Fruit fly (Drosophila melanogaster) whole organism, embryonic: ENCODE measurements around the gene Megf8.
A peak's percentile ranks its signal among the peaks of the same experiment; 100 is the strongest.

Experiments
- Asciz ChIP-seq: fragments of 200-800 bp; sonication (Bioruptor generic); optimal IDR thresholded peaks from 2 replicates; lab custom pipeline; 2017; ENCODE audit warnings: missing biosample characterization, mild to moderate bottlenecking, missing genetic modification characterization, missing genetic modification reagents
- CG10267 ChIP-seq: fragments of 200-800 bp; sonication (Bioruptor generic); optimal IDR thresholded peaks from 2 replicates; lab custom pipeline; 2018; ENCODE audit warnings: missing biosample characterization, mild to moderate bottlenecking, missing genetic modification characterization, moderate library complexity
- CG12104 ChIP-seq: fragments of 200-800 bp; sonication (Bioruptor generic); optimal IDR thresholded peaks from 3 replicates; lab custom pipeline; 2016; ENCODE audit warnings: missing biosample characterization, missing genetic modification characterization
- CG12659 ChIP-seq: fragments of 200-800 bp; sonication (Bioruptor generic); optimal IDR thresholded peaks from 3 replicates; lab custom pipeline; 2017; ENCODE audit warnings: mild to moderate bottlenecking, missing biosample characterization, missing genetic modification reagents, missing genetic modification characterization
- CG13287 ChIP-seq: fragments of 200-800 bp; sonication (Bioruptor generic); IDR thresholded peaks from 2 replicates; pipeline ENCODE4 v1.3.6; 2022; ENCODE audit warnings: missing biosample characterization, missing genetic modification characterization; ENCODE audit not compliant: partially characterized antibody
- CG13424 ChIP-seq: fragments of 200-800 bp; sonication (Bioruptor generic); optimal IDR thresholded peaks from 2 replicates; lab custom pipeline; 2019; ENCODE audit warnings: missing biosample characterization, mild to moderate bottlenecking, missing genetic modification characterization, moderate library complexity
- CG14014 ChIP-seq: fragments of 200-800 bp; sonication (Bioruptor generic); IDR thresholded peaks from 2 replicates; pipeline ENCODE4 v1.3.6; 2022; ENCODE audit warnings: missing biosample characterization, missing genetic modification characterization
- CG14441 ChIP-seq: fragments of 200-800 bp; sonication (Bioruptor generic); IDR thresholded peaks from 2 replicates; pipeline ENCODE4 v1.3.6; 2022; ENCODE audit warnings: missing biosample characterization, missing genetic modification characterization
- CG14710 ChIP-seq: fragments of 200-800 bp; sonication (Bioruptor generic); optimal IDR thresholded peaks from 3 replicates; lab custom pipeline; 2019; ENCODE audit warnings: missing biosample characterization, mild to moderate bottlenecking, missing genetic modification characterization, moderate library complexity
- CG15479 ChIP-seq: fragments of 200-800 bp; sonication (Bioruptor generic); optimal IDR thresholded peaks from 3 replicates; lab custom pipeline; 2019; ENCODE audit warnings: missing biosample characterization, mild to moderate bottlenecking, missing genetic modification characterization, moderate library complexity
- CG15514 ChIP-seq: fragments of 200-800 bp; sonication (Bioruptor generic); optimal IDR thresholded peaks from 3 replicates; lab custom pipeline; 2017; ENCODE audit warnings: missing biosample characterization, missing genetic modification characterization, mild to moderate bottlenecking, moderate library complexity, missing genetic modification reagents
- CG17829 ChIP-seq: fragments of 200-800 bp; optimal IDR thresholded peaks from 2 replicates; lab custom pipeline; 2019; ENCODE audit warnings: missing biosample characterization, mild to moderate bottlenecking, missing genetic modification characterization, moderate library complexity
- CG17912 ChIP-seq: fragments of 200-800 bp; sonication (Bioruptor generic); optimal IDR thresholded peaks from 2 replicates; lab custom pipeline; 2018; ENCODE audit warnings: missing biosample characterization, mild to moderate bottlenecking, missing genetic modification characterization
- CG18262 ChIP-seq: fragments of 200-800 bp; optimal IDR thresholded peaks from 3 replicates; lab custom pipeline; 2019; ENCODE audit warnings: missing biosample characterization, mild to moderate bottlenecking, missing genetic modification characterization, moderate library complexity
- CG32767 ChIP-seq: fragments of 200-800 bp; sonication (Bioruptor generic); IDR thresholded peaks from 2 replicates; pipeline ENCODE4 v1.3.6; 2022; ENCODE audit warnings: missing biosample characterization, missing genetic modification characterization
- CG3281 ChIP-seq: fragments of 200-800 bp; sonication (Bioruptor generic); optimal IDR thresholded peaks from 3 replicates; lab custom pipeline; 2017; ENCODE audit warnings: missing biosample characterization, mild to moderate bottlenecking, missing genetic modification characterization
- CG6683 ChIP-seq: fragments of 200-800 bp; sonication (Bioruptor generic); optimal IDR thresholded peaks from 2 replicates; lab custom pipeline; 2017; ENCODE audit warnings: missing biosample characterization, mild to moderate bottlenecking, missing genetic modification characterization, missing genetic modification reagents
- CG7745 ChIP-seq: fragments of 200-800 bp; sonication (Bioruptor generic); optimal IDR thresholded peaks from 2 replicates; lab custom pipeline; 2018; ENCODE audit warnings: missing biosample characterization, mild to moderate bottlenecking, missing genetic modification characterization, moderate library complexity
- CG7963 ChIP-seq: fragments of 200-800 bp; sonication (Bioruptor generic); IDR thresholded peaks from 3 replicates; pipeline ENCODE4 v1.3.6; 2022; ENCODE audit warnings: missing biosample characterization, missing genetic modification characterization; ENCODE audit not compliant: partially characterized antibody
- CG9797 ChIP-seq: fragments of 200-800 bp; sonication (Bioruptor generic); optimal IDR thresholded peaks from 3 replicates; lab custom pipeline; 2018; ENCODE audit warnings: missing biosample characterization, mild to moderate bottlenecking, missing genetic modification characterization
- CG9932 ChIP-seq: fragments of 200-800 bp; sonication (Bioruptor generic); IDR thresholded peaks from 2 replicates; pipeline ENCODE4 v1.3.6; 2022; ENCODE audit warnings: missing biosample characterization, missing genetic modification characterization
- Dll ChIP-seq: fragments of 200-800 bp; sonication (Bioruptor generic); IDR thresholded peaks from 4 replicates; pipeline ENCODE4 v1.3.6; 2022; ENCODE audit warnings: missing biosample characterization, missing genetic modification characterization; ENCODE audit not compliant: partially characterized antibody
- Dp ChIP-seq: fragments of 200-800 bp; sonication (Bioruptor generic); optimal IDR thresholded peaks from 2 replicates; lab custom pipeline; 2018; ENCODE audit warnings: missing biosample characterization, mild to moderate bottlenecking, missing genetic modification characterization, moderate library complexity
- Med ChIP-seq: fragments of 200-800 bp; sonication (Bioruptor generic); peaks from one replicate; lab custom pipeline; 2016; ENCODE audit warnings: missing biosample characterization, missing genetic modification characterization, mild to moderate bottlenecking, inconsistent platforms, moderate library complexity
- Neu2 ChIP-seq: fragments of 200-800 bp; sonication (Bioruptor generic); optimal IDR thresholded peaks from 3 replicates; lab custom pipeline; 2016; ENCODE audit warnings: missing biosample characterization, missing genetic modification characterization, borderline replicate concordance
- Nf-YB ChIP-seq: fragments of 200-800 bp; sonication (Bioruptor generic); optimal IDR thresholded peaks from 3 replicates; lab custom pipeline; 2019; ENCODE audit warnings: missing biosample characterization, mild to moderate bottlenecking, missing genetic modification characterization, moderate library complexity
- NfI ChIP-seq: fragments of 200-800 bp; sonication (Bioruptor generic); optimal IDR thresholded peaks from 3 replicates; lab custom pipeline; 2018; ENCODE audit warnings: missing biosample characterization, mild to moderate bottlenecking, missing genetic modification characterization, moderate library complexity
- Rfx ChIP-seq: fragments of 200-800 bp; sonication (Bioruptor generic); IDR thresholded peaks from 2 replicates; pipeline ENCODE4 v1.3.6; 2022; ENCODE audit warnings: missing biosample characterization, missing genetic modification characterization
- Scr ChIP-seq: fragments of 200-800 bp; sonication (Bioruptor generic); IDR thresholded peaks from 2 replicates; pipeline ENCODE4 v1.3.6; 2022; ENCODE audit warnings: missing biosample characterization, missing genetic modification characterization; ENCODE audit not compliant: partially characterized antibody
- Sin3A ChIP-seq: fragments of >200 bp; optimal IDR thresholded peaks from 2 replicates; lab custom pipeline; 2018
- amos ChIP-seq: fragments of 200-800 bp; sonication (Bioruptor generic); IDR thresholded peaks from 2 replicates; pipeline ENCODE4 v1.3.6; 2022; ENCODE audit warnings: missing biosample characterization, missing genetic modification characterization; ENCODE audit not compliant: partially characterized antibody
- ara ChIP-seq: fragments of 200-800 bp; sonication (Bioruptor generic); IDR thresholded peaks from 2 replicates; pipeline ENCODE4 v1.3.6; 2022; ENCODE audit warnings: missing biosample characterization, missing genetic modification characterization
- dan ChIP-seq: fragments of 200-800 bp; sonication (Bioruptor generic); IDR thresholded peaks from 2 replicates; pipeline ENCODE4 v1.3.6; 2022; ENCODE audit warnings: missing biosample characterization, missing genetic modification characterization
- ftz-f1 ChIP-seq: fragments of 200-800 bp; sonication (Bioruptor generic); optimal IDR thresholded peaks from 2 replicates; lab custom pipeline; 2016; ENCODE audit warnings: missing biosample characterization, missing genetic modification characterization
- gfzf ChIP-seq: fragments of 200-800 bp; sonication (Bioruptor generic); optimal IDR thresholded peaks from 2 replicates; lab custom pipeline; 2016; ENCODE audit warnings: missing biosample characterization, mild to moderate bottlenecking, missing genetic modification characterization, moderate library complexity
- h ChIP-seq: fragments of >200 bp; optimal IDR thresholded peaks from 2 replicates; lab custom pipeline; 2017
- kni ChIP-seq: fragments of 200-800 bp; sonication (Bioruptor generic); optimal IDR thresholded peaks from 3 replicates; lab custom pipeline; 2017; ENCODE audit warnings: mild to moderate bottlenecking, missing biosample characterization, missing genetic modification reagents, missing genetic modification characterization
- lbe ChIP-seq: fragments of 200-800 bp; sonication (Bioruptor generic); optimal IDR thresholded peaks from 2 replicates; lab custom pipeline; 2016; ENCODE audit warnings: missing biosample characterization, mild to moderate bottlenecking, missing genetic modification characterization
- mirr ChIP-seq: fragments of 200-800 bp; sonication (Bioruptor generic); optimal IDR thresholded peaks from 3 replicates; lab custom pipeline; 2018; ENCODE audit warnings: missing biosample characterization, mild to moderate bottlenecking, missing genetic modification characterization
- nmo ChIP-seq: fragments of 200-800 bp; sonication (Bioruptor generic); optimal IDR thresholded peaks from 2 replicates; lab custom pipeline; 2018; ENCODE audit warnings: missing biosample characterization, mild to moderate bottlenecking, missing genetic modification characterization, moderate library complexity
- otp ChIP-seq: fragments of 200-800 bp; sonication (Bioruptor generic); IDR thresholded peaks from 3 replicates; pipeline ENCODE4, ENCODE4 v1.3.6; 2022; ENCODE audit warnings: missing biosample characterization, missing genetic modification characterization
- pan ChIP-seq, 4 experiments: fragments of >200 bp in 3 of 4; fragments of 200-800 bp in 1 of 4; sonication (Bioruptor generic) in 1 of 4; optimal IDR thresholded peaks in 3 of 4; IDR thresholded peaks in 1 of 4; 2 replicates each; pipeline versions ENCODE4 v1.3.6 to Lab custom; 2017 to 2022; ENCODE audit warnings: missing biosample characterization in 2 of 4, missing genetic modification characterization in 2 of 4, mixed read lengths in 1 of 4
- pzg ChIP-seq: fragments of 200-800 bp; sonication (Bioruptor generic); optimal IDR thresholded peaks from 3 replicates; lab custom pipeline; 2018; ENCODE audit warnings: missing biosample characterization, mild to moderate bottlenecking, missing genetic modification characterization, moderate library complexity
- sd ChIP-seq: fragments of 200-800 bp; sonication (Bioruptor generic); optimal IDR thresholded peaks from 3 replicates; lab custom pipeline; 2018; ENCODE audit warnings: missing biosample characterization, mild to moderate bottlenecking, missing genetic modification characterization, moderate library complexity
- slbo ChIP-seq: fragments of 200-800 bp; sonication (Bioruptor generic); IDR thresholded peaks from 2 replicates; pipeline ENCODE4 v1.3.6; 2022; ENCODE audit warnings: missing biosample characterization, missing genetic modification characterization
- unc-4 ChIP-seq: fragments of 200-800 bp; sonication (Bioruptor generic); IDR thresholded peaks from 2 replicates; pipeline ENCODE4 v1.3.6; 2022; ENCODE audit warnings: missing biosample characterization, missing genetic modification characterization; ENCODE audit not compliant: partially characterized antibody
- zen ChIP-seq: fragments of 200-800 bp; sonication (Bioruptor generic); optimal IDR thresholded peaks from 3 replicates; lab custom pipeline; 2018; ENCODE audit warnings: missing biosample characterization, mild to moderate bottlenecking, missing genetic modification characterization, moderate library complexity

Megf8 gene

DNA sequence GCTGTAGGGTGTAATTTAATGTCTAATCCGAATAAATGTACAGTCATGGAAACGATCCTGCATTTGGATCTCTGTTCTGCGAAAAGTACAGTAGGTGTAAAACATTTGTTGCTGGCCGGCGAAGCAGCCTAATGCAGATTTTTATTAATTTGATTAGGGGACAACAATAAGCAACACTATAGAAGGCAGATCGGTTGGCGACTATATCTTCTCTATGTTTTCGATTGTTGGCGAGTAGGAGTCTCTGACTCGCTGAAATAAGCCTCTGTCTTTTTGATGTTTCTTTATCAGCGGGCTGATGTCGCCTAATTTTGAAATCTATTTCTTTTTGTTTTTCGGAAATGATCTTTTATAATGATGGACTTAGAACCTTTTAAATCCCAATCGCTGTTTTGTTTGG lies 13.2 kb upstream of the Megf8 start (continued):
- TF ChIP-seq unc-4 (peak; percentile 37), h (lab: Kevin White, UChicago) (no peak), CG15514 (GFP tag; lab: Kevin White, UChicago) (no peak), CG7963 (GFP tag; lab: Robert Waterston, UW) (no peak), amos (GFP tag; lab: Robert Waterston, UW) (peak; percentile 43; the same call in 1 of the 2 replicates), Scr (GFP tag; lab: Robert Waterston, UW) (peak; percentile 59), CG13287 (peak; percentile 40), Dll (peak; percentile 28; the same call in 1 of the 4 replicates), CG9932 (GFP tag; lab: Robert Waterston, UW) (peak; percentile 15; the same call in 1 of the 2 replicates), CG14441 (GFP tag; lab: Robert Waterston, UW) (no peak), lbe (GFP tag; lab: Kevin White, UChicago) (no peak)

DNA sequence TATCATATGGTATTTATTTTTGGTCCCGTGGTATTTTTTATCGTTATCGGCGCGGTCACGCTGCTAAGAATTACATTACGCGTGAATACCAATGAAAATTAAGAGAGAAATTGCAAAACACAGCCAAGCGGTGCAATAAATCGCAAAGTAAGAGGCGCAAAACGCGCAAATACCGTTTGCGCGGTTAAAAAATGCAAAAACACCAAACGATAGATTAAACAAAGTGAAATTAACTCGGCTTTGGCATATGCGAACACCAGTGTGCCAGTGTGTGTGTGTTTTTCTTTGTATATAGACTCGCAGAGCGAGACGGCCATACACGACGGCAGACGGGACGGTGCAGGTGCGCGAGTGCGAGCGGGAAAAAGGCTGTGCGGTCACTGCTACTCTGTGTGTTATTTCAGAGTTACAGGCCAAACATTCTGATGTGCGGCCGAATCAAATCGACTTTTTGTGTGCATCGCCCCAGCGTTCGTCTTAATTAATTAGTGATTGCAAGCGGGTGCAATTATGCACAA lies 12.5 kb upstream of the Megf8 start, which contains the start of gene Cka:
Cka (plus strand) TSS at position 29 of the 518 bp plus-strand sequence.
- TF ChIP-seq CG14710 (tag; lab: Kevin White, UChicago), result peak; percentile 49
- TF ChIP-seq CG13424 (tag; lab: Kevin White, UChicago), result peak; percentile 18
- peak; percentile 17 for TF ChIP-seq CG17829 (tag; lab: Kevin White, UChicago)
- TF ChIP-seq Dp, result peak; percentile 17
- no peak for TF ChIP-seq pan (optimal IDR thresholded peaks at IDR 0.05; lab: Kevin White, UChicago)
- peak in 1 of 2 experiments; percentile 22 for TF ChIP-seq pan (GFP tag; optimal IDR thresholded peaks at IDR 0.05 in 1 of 2, IDR thresholded peaks at IDR 0.05 in 1 of 2)
- TF ChIP-seq Med (GFP tag; lab: Kevin White, UChicago), result peak; percentile 87
- peak; percentile 35 for TF ChIP-seq nmo (GFP tag; lab: Kevin White, UChicago)
- TF ChIP-seq zen (tag; lab: Kevin White, UChicago), result peak; percentile 7
- no peak for TF ChIP-seq Asciz (GFP tag; lab: Kevin White, UChicago)
- peak; percentile 1 for TF ChIP-seq CG18262
- TF ChIP-seq CG12104, result no peak
- TF ChIP-seq Rfx, result peak; percentile 53
- TF ChIP-seq unc-4, result 0 out of 2 replicates have a peak, but pooled peaks have one; percentile 11
- no peak for TF ChIP-seq Neu2
- TF ChIP-seq otp (GFP tag; lab: Robert Waterston, UW), result peak; percentile 63; the same call in 1 of the 3 replicates
- TF ChIP-seq gfzf, result peak; percentile 68
- TF ChIP-seq kni (GFP tag; lab: Kevin White, UChicago), result peak; percentile 13
- peak; percentile 51 for TF ChIP-seq CG12659 (GFP tag; lab: Kevin White, UChicago)
- TF ChIP-seq CG7745 (tag; lab: Kevin White, UChicago), result peak; percentile 53
- peak; percentile 75 for TF ChIP-seq Nf-YB (GFP tag; lab: Kevin White, UChicago)
- no peak for TF ChIP-seq CG6683 (GFP tag; lab: Kevin White, UChicago)
- TF ChIP-seq mirr (GFP tag; lab: Kevin White, UChicago), result peak; percentile 22
- peak; percentile 77 for TF ChIP-seq CG32767
- peak; percentile 59 for TF ChIP-seq pzg
- TF ChIP-seq CG3281, result peak; percentile 43
- TF ChIP-seq CG17912, result no peak
- TF ChIP-seq CG9797 (GFP tag; lab: Kevin White, UChicago), result peak; percentile 61
- peak; percentile 69 for TF ChIP-seq ftz-f1
- peak; percentile 34 for TF ChIP-seq NfI (GFP tag; lab: Kevin White, UChicago)
- TF ChIP-seq ara (GFP tag; lab: Robert Waterston, UW), result no peak; the same call in 1 of the 2 replicates
- no peak for TF ChIP-seq CG10267
- no peak for TF ChIP-seq dan (GFP tag; lab: Robert Waterston, UW)
- peak; percentile 46 for TF ChIP-seq Sin3A (lab: Kevin White, UChicago)
- 0 out of 2 replicates have a peak, but pooled peaks have one; percentile 30 for TF ChIP-seq slbo (GFP tag; lab: Robert Waterston, UW)
- no peak for TF ChIP-seq CG14014 (GFP tag; lab: Robert Waterston, UW)
- TF ChIP-seq CG15479 (GFP tag; lab: Kevin White, UChicago), result peak; percentile 92
- TF ChIP-seq sd, result peak; percentile 68
